Worm (Caenorhabditis elegans) whole organism, young adult: ENCODE measurements around the gene gcy-9.

Source experiments
- B0019.2 ChIP-seq: fragments of 200-800 bp; sonication (Bioruptor generic); conservative IDR thresholded peaks from 2 replicates; pipeline ENCODE4 v1.3.6; 2022; ENCODE audit warnings: missing genetic modification reagents, missing genetic modification characterization, missing compliant biosample characterization
- B0035.1 ChIP-seq: sonication (generic microtip); optimal IDR thresholded peaks from 2 replicates; lab custom pipeline; 2016; ENCODE audit warnings: missing genetic modification characterization, mild to moderate bottlenecking, missing compliant biosample characterization, missing genotype, missing genetic modification reagents
- D2030.7 ChIP-seq: fragments of 200-800 bp; sonication (Bioruptor generic); IDR thresholded peaks from 2 replicates; pipeline ENCODE4 v1.3.6; 2022; ENCODE audit warnings: missing genetic modification reagents, missing genetic modification characterization, missing compliant biosample characterization
- F10E7.11 ChIP-seq: sonication (generic microtip); optimal IDR thresholded peaks from 2 replicates; lab custom pipeline; 2017; ENCODE audit warnings: mild to moderate bottlenecking, missing genetic modification characterization, moderate library complexity, missing compliant biosample characterization
- F22D6.2 ChIP-seq: sonication (generic microtip); optimal IDR thresholded peaks from 2 replicates; lab custom pipeline; 2016; ENCODE audit warnings: mild to moderate bottlenecking, missing genetic modification characterization, missing compliant biosample characterization
- F55B11.4 ChIP-seq: sonication (generic microtip); optimal IDR thresholded peaks from 2 replicates; lab custom pipeline; 2016; ENCODE audit warnings: missing compliant biosample characterization, missing genetic modification characterization, borderline replicate concordance; ENCODE audit not compliant: insufficient read depth
- F57A8.1 ChIP-seq: fragments of 200-800 bp; sonication (Bioruptor generic); optimal IDR thresholded peaks from 2 replicates; lab custom pipeline; 2018; ENCODE audit warnings: mild to moderate bottlenecking, missing genetic modification characterization, moderate library complexity, missing compliant biosample characterization
- F57C9.4 ChIP-seq: sonication (generic microtip); optimal IDR thresholded peaks from 2 replicates; lab custom pipeline; 2017; ENCODE audit warnings: mild to moderate bottlenecking, missing genetic modification characterization, missing compliant biosample characterization
- T07F8.4 ChIP-seq: sonication (generic microtip); optimal IDR thresholded peaks from 2 replicates; lab custom pipeline; 2016; ENCODE audit warnings: mild to moderate bottlenecking, missing genetic modification characterization, moderate library complexity, missing compliant biosample characterization
- T26A5.8 ChIP-seq: sonication (generic microtip); optimal IDR thresholded peaks from 2 replicates; lab custom pipeline; 2016; ENCODE audit warnings: missing genetic modification characterization, missing compliant biosample characterization
- Y53F4B.3 ChIP-seq: fragments of 200-800 bp; sonication (Bioruptor generic); IDR thresholded peaks from 2 replicates; pipeline ENCODE4 v1.3.6; 2022; ENCODE audit warnings: missing genetic modification reagents, missing genetic modification characterization, missing compliant biosample characterization
- Y67H2A.10 ChIP-seq: fragments of 200-800 bp; sonication (Bioruptor generic); conservative IDR thresholded peaks from 2 replicates; pipeline ENCODE4 v1.3.6; 2022; ENCODE audit warnings: missing genetic modification reagents, missing genetic modification characterization, missing compliant biosample characterization
- akir-1 ChIP-seq: fragments of 200-800 bp; sonication (Bioruptor generic); optimal IDR thresholded peaks from 2 replicates; lab custom pipeline; 2018; ENCODE audit warnings: mild to moderate bottlenecking, missing genetic modification characterization, moderate library complexity, missing compliant biosample characterization
- ama-1 ChIP-seq, 3 experiments: fragments of 150-350 bp in 1 of 3; sonication (generic microtip) in 2 of 3; optimal IDR thresholded peaks; 2 replicates each; lab custom pipeline; 2014 to 2018; ENCODE audit warnings: missing biosample characterization in 2 of 3, missing genetic modification characterization in 2 of 3, missing genetic modification reagents in 2 of 3
- attf-6 ChIP-seq: fragments of 200-800 bp; sonication (Bioruptor generic); IDR thresholded peaks from 2 replicates; pipeline ENCODE4 v1.3.6; 2022; ENCODE audit warnings: missing genetic modification reagents, missing genetic modification characterization, missing compliant biosample characterization
- bed-1 ChIP-seq: fragments of 200-800 bp; sonication (Bioruptor generic); IDR thresholded peaks from 2 replicates; pipeline ENCODE4 v1.3.6; 2022; ENCODE audit warnings: missing genetic modification reagents, missing genetic modification characterization, missing compliant biosample characterization
- ceh-100 ChIP-seq: fragments of 200-800 bp; sonication (Bioruptor generic); IDR thresholded peaks from 2 replicates; pipeline ENCODE4 v1.3.6; 2022; ENCODE audit warnings: missing genetic modification reagents, missing genetic modification characterization, missing compliant biosample characterization
- ceh-91 ChIP-seq: fragments of 200-800 bp; sonication (Bioruptor generic); IDR thresholded peaks from 2 replicates; pipeline ENCODE4 v1.3.6; 2022; ENCODE audit warnings: missing genetic modification reagents, missing genetic modification characterization, missing compliant biosample characterization
- dpl-1 ChIP-seq: fragments of 150-350 bp; optimal IDR thresholded peaks from 2 replicates; lab custom pipeline; 2014; ENCODE audit warnings: missing biosample characterization, missing genetic modification reagents, missing genetic modification characterization
- egl-18 ChIP-seq: fragments of 200-800 bp; sonication (Bioruptor generic); IDR thresholded peaks from 2 replicates; pipeline ENCODE4 v1.3.6; 2022; ENCODE audit warnings: missing genetic modification reagents, missing genetic modification characterization, missing compliant biosample characterization
- egl-44 ChIP-seq: fragments of 200-800 bp; sonication (Bioruptor generic); IDR thresholded peaks from 2 replicates; pipeline ENCODE4 v1.3.6; 2022; ENCODE audit warnings: missing genetic modification reagents, missing genetic modification characterization, missing compliant biosample characterization
- egrh-3 ChIP-seq: fragments of 200-800 bp; sonication (Bioruptor generic); IDR thresholded peaks from 2 replicates; pipeline ENCODE4 v1.3.6; 2022; ENCODE audit warnings: missing genetic modification reagents, missing genetic modification characterization, missing compliant biosample characterization
- ekl-4 ChIP-seq: fragments of 200-800 bp; sonication (Bioruptor generic); IDR thresholded peaks from 2 replicates; pipeline ENCODE4 v1.3.6; 2022; ENCODE audit warnings: missing genetic modification reagents, missing genetic modification characterization, missing compliant biosample characterization
- ets-4 ChIP-seq: fragments of 200-800 bp; sonication (Bioruptor generic); optimal IDR thresholded peaks from 2 replicates; lab custom pipeline; 2018; ENCODE audit warnings: mild to moderate bottlenecking, missing genetic modification characterization, missing compliant biosample characterization
- fkh-3 ChIP-seq: sonication (generic microtip); optimal IDR thresholded peaks from 2 replicates; lab custom pipeline; 2016; ENCODE audit warnings: mild to moderate bottlenecking, missing genetic modification characterization, missing compliant biosample characterization
- lag-1 ChIP-seq: fragments of 200-800 bp; sonication (Bioruptor generic); IDR thresholded peaks from 2 replicates; pipeline ENCODE4 v1.3.6; 2022; ENCODE audit warnings: missing genetic modification reagents, missing genetic modification characterization, missing compliant biosample characterization
- let-607 ChIP-seq, 2 experiments: fragments of 200-800 bp in 1 of 2; sonication (Bioruptor generic) in 1 of 2; sonication (generic microtip) in 1 of 2; optimal IDR thresholded peaks; 2 replicates each; lab custom pipeline; 2016 to 2018; ENCODE audit warnings: mild to moderate bottlenecking in 2 of 2, missing compliant biosample characterization in 2 of 2, missing genetic modification characterization in 2 of 2, moderate library complexity in 2 of 2, missing genotype in 1 of 2
- lsl-1 ChIP-seq: fragments of 200-800 bp; sonication (Bioruptor generic); optimal IDR thresholded peaks from 2 replicates; lab custom pipeline; 2018; ENCODE audit warnings: mild to moderate bottlenecking, missing genetic modification characterization, moderate library complexity, missing compliant biosample characterization
- lsy-27 ChIP-seq: sonication (generic microtip); optimal IDR thresholded peaks from 2 replicates; lab custom pipeline; 2017; ENCODE audit warnings: missing genetic modification characterization, mild to moderate bottlenecking, missing compliant biosample characterization, antibody characterized with exemption, missing genotype, borderline replicate concordance; ENCODE audit not compliant: insufficient read depth
- madf-6 ChIP-seq: fragments of 200-800 bp; sonication (Bioruptor generic); IDR thresholded peaks from 2 replicates; pipeline ENCODE4 v1.3.6; 2022; ENCODE audit warnings: missing genetic modification reagents, missing genetic modification characterization, missing compliant biosample characterization
- nfya-2 ChIP-seq: fragments of 200-800 bp; sonication (Bioruptor generic); IDR thresholded peaks from 2 replicates; pipeline ENCODE4 v1.3.6; 2022; ENCODE audit warnings: missing genetic modification reagents, missing genetic modification characterization, missing compliant biosample characterization
- nhr-179 ChIP-seq: sonication (generic microtip); optimal IDR thresholded peaks from 2 replicates; lab custom pipeline; 2016; ENCODE audit warnings: mild to moderate bottlenecking, missing genetic modification characterization, missing compliant biosample characterization
- nhr-80 ChIP-seq: sonication (generic microtip); optimal IDR thresholded peaks from 2 replicates; lab custom pipeline; 2016; ENCODE audit warnings: missing genetic modification characterization, missing compliant biosample characterization
- rcor-1 ChIP-seq: fragments of 200-800 bp; sonication (Bioruptor generic); IDR thresholded peaks from 2 replicates; pipeline ENCODE4 v1.3.6; 2022; ENCODE audit warnings: missing genetic modification reagents, missing genetic modification characterization, missing compliant biosample characterization
- snpc-1.3 ChIP-seq: sonication (generic microtip); optimal IDR thresholded peaks from 2 replicates; lab custom pipeline; 2017; ENCODE audit warnings: missing genetic modification characterization, mild to moderate bottlenecking, missing compliant biosample characterization, antibody characterized with exemption, moderate library complexity, missing genotype, missing genetic modification reagents; ENCODE audit not compliant: insufficient read depth
- unc-62 ChIP-seq: fragments of 150-350 bp; optimal IDR thresholded peaks from 2 replicates; lab custom pipeline; 2014; ENCODE audit warnings: missing biosample characterization, missing genetic modification reagents, missing genetic modification characterization
- zfh-2 ChIP-seq: fragments of 200-800 bp; sonication (Bioruptor generic); conservative IDR thresholded peaks from 2 replicates; pipeline ENCODE4 v1.3.6; 2022; ENCODE audit warnings: missing genetic modification reagents, missing genetic modification characterization, missing compliant biosample characterization
- zim-3 ChIP-seq: sonication (generic microtip); optimal IDR thresholded peaks from 2 replicates; lab custom pipeline; 2017; ENCODE audit warnings: mild to moderate bottlenecking, missing genetic modification characterization, moderate library complexity, missing compliant biosample characterization
- ztf-25 ChIP-seq: fragments of 200-800 bp; sonication (Bioruptor generic); IDR thresholded peaks from 2 replicates; pipeline ENCODE4 v1.3.6; 2022; ENCODE audit warnings: missing genetic modification reagents, missing genetic modification characterization, missing compliant biosample characterization
- ztf-3 ChIP-seq: fragments of 200-800 bp; sonication (Bioruptor generic); optimal IDR thresholded peaks from 2 replicates; lab custom pipeline; 2018; ENCODE audit warnings: mild to moderate bottlenecking, missing genetic modification characterization, missing compliant biosample characterization

gcy-9 gene

DNA sequence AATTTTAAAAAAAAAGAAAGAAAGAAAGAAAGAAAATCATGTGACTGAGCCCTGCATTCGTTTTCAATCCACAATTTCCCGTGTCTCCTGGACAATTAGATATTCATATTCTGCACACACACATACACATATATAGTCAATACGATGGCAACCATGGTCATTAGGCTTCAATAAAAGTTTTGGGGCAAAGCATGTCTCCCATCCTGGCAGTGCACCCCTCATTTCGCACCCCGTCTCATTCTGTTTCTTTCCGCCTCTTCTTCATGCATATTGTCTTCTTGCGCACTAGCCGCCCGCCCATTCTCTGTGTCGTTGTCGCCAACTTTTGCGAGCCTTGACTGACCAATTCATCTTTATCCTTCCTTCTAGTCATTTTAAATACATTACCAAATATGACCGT is 30.0 kb upstream of the gcy-9 start:
- TF ChIP-seq unc-62 (GFP tag; lab: Kevin White, UChicago) (no peak), rcor-1 (GFP tag; lab: Robert Waterston, UW) (no peak), T07F8.4 (tag; lab: Kevin White, UChicago) (no peak)

DNA sequence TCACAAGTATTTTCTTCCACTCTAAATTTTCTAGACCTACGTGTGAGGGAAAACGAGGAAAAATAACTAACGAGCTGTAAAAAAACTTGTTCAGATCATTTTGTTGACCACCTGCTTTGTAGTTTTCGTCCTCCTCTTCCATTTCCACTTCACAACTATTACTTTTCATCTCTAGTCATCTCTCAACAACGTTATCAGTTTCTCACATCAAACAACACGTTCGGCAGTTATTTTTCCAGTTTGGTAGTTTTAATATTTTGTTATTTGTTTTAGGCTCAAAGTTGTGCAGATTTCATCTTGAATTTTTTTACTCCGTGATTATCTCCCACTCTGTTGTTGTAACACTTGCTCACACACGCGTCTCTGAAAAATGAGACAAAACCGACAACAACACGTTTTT is 29.4 kb upstream of the gcy-9 start:
- peak; percentile 32 for TF ChIP-seq nhr-80 (tag; lab: Kevin White, UChicago)
- no peak for TF ChIP-seq F57A8.1 (GFP tag; lab: Kevin White, UChicago)

DNA sequence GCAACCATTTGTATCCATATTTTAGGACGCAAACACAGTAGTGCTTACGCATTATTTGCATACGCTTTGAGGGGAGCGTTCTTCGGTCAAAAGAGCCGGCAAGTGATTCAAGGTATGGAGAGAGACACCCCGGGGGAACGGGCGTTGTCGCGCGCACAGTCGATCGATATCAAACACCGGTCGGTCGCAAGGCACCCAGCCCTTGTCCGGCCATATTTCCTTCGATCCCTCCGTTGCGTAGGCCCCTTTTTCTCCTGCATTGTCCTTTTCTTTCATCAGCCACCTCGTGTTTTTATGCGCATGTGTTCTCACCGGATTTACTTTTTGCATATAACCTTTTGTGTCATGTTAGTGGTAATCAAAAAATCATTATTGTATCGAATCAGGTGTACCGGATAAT is 28.3 kb upstream of the gcy-9 start:
- 0 out of 2 replicates have a peak, but pooled peaks have one; percentile 14 for TF ChIP-seq egl-44 (GFP tag; lab: Robert Waterston, UW)
- TF ChIP-seq D2030.7 (GFP tag; lab: Robert Waterston, UW), result no peak
- TF ChIP-seq ama-1 (optimal IDR thresholded peaks at IDR 0.05; lab: Kevin White, UChicago), result no peak
- TF ChIP-seq ama-1 (GFP tag; optimal IDR thresholded peaks at IDR 0.05; lab: Kevin White, UChicago), result no peak
- TF ChIP-seq zfh-2 (GFP tag; lab: Robert Waterston, UW), result peak; percentile 73
- no peak for TF ChIP-seq ztf-25

DNA sequence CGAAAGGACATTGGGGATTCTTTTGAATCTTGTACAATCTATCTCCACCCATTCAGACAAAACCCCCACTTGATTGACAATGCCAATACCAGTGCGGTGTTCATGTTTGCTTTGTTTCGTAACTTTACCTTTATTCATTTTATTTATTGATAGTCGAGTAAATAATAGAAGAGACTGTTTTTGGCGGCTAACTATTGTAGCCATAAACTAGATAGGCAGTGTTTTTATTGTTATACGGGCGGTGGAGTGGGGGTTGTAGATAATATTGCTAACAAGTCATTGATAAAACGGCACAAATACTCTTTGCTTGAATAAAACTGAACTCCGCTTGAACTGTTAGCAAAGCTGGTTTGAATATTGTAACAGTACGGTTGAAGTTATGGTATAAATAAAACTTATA is 27.2 kb upstream of the gcy-9 start:
- TF ChIP-seq D2030.7 (GFP tag; lab: Robert Waterston, UW) (no peak), attf-6 (GFP tag; lab: Robert Waterston, UW) (no peak), let-607 (tag; optimal IDR thresholded peaks at IDR 0.05; lab: Kevin White, UChicago) (no peak), nfya-2 (GFP tag; lab: Robert Waterston, UW) (no peak), B0035.1 (tag; lab: Kevin White, UChicago) (no peak), lag-1 (no peak), ceh-100 (GFP tag; lab: Robert Waterston, UW) (no peak), fkh-3 (tag; lab: Kevin White, UChicago) (no peak)

DNA sequence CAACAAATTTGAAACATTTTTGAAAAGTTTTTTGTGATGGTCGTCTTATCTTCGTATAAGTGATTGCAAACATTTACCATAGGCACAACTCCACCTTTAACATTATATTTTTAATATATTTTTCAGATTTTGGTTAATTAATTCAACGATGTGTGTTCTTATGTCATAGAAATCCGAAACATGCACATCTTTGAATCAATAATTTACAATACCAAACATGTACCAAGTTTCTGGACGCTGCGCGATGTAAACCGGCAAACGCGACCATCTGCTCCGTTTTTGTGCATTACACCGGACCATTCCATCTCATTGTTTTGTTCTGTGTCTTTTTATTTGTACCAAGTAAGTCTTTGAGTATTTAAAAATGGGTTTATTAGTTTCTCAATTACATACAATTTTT is 19.8 kb upstream of the gcy-9 start, which contains the start of gene pgp-4:
Gene pgp-4 (plus strand): TSS at position 301 of the 400 bp plus-strand sequence.
- TF ChIP-seq ztf-3 (GFP tag; lab: Kevin White, UChicago) (no peak), Y53F4B.3 (GFP tag; lab: Robert Waterston, UW) (no peak), Y67H2A.10 (no peak), F57A8.1 (GFP tag; lab: Kevin White, UChicago) (no peak), F57C9.4 (tag; lab: Kevin White, UChicago) (no peak), B0019.2 (GFP tag; lab: Robert Waterston, UW) (no peak), zim-3 (tag; lab: Kevin White, UChicago) (no peak), ekl-4 (GFP tag; lab: Robert Waterston, UW) (no peak), akir-1 (GFP tag; lab: Kevin White, UChicago) (no peak), lsy-27 (tag; lab: Kevin White, UChicago) (no peak), F55B11.4 (tag; lab: Kevin White, UChicago) (no peak)

DNA sequence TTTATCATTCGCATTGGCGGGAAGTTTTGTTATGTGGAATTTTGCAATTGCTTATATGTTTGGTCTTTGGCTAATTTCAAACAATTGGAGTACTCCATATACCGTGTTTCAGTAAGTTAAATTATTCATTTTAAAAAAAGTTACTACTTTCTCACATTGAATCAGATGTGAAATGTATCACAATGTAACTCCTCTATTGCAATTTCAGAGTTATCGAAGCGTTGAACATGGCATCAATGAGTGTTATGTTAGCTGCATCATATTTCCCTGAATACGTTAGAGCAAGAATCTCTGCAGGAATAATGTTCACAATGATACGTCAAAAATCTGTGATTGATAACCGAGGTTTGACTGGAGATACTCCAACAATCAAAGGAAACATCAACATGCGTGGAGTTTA is 18.2 kb upstream of the gcy-9 start:
- no peak for TF ChIP-seq ceh-91 (GFP tag; lab: Robert Waterston, UW)
- TF ChIP-seq nhr-179, result no peak
- TF ChIP-seq Y53F4B.3 (GFP tag; lab: Robert Waterston, UW), result no peak
- TF ChIP-seq nhr-80 (tag; lab: Kevin White, UChicago), result no peak
- no peak for TF ChIP-seq dpl-1 (GFP tag; lab: Kevin White, UChicago)
- no peak for TF ChIP-seq ztf-3 (GFP tag; lab: Kevin White, UChicago)
- no peak for TF ChIP-seq madf-6
- no peak for TF ChIP-seq T26A5.8 (tag; lab: Kevin White, UChicago)
- no peak for TF ChIP-seq ets-4 (GFP tag; lab: Kevin White, UChicago)
- no peak for TF ChIP-seq F22D6.2 (tag; lab: Kevin White, UChicago)
- no peak for TF ChIP-seq bed-1 (GFP tag; lab: Robert Waterston, UW)
- TF ChIP-seq F10E7.11, result no peak
- no peak for TF ChIP-seq snpc-1.3
- TF ChIP-seq egl-18 (GFP tag; lab: Robert Waterston, UW), result no peak
- no peak for TF ChIP-seq lsl-1 (GFP tag; lab: Kevin White, UChicago)
- no peak for TF ChIP-seq egrh-3
